Worm (Caenorhabditis elegans) whole organism, L4/young adult: Measurements from ENCODE around the gene brd-1.

Experiments
- W03F9.2 ChIP-seq: fragments of 150-350 bp; optimal IDR thresholded peaks from 2 replicates; lab custom pipeline; 2014; ENCODE audit warnings: missing biosample characterization, missing genetic modification characterization
- dao-5 ChIP-seq: sonication (generic microtip); optimal IDR thresholded peaks from 2 replicates; lab custom pipeline; 2016; ENCODE audit warnings: missing genotype, missing genetic modification characterization, moderate library complexity, missing compliant biosample characterization
- him-1 ChIP-seq: sonication (generic microtip); optimal IDR thresholded peaks from 2 replicates; lab custom pipeline; 2016; ENCODE audit warnings: missing genotype, missing genetic modification reagents, missing genetic modification characterization, missing compliant biosample characterization

DNA sequence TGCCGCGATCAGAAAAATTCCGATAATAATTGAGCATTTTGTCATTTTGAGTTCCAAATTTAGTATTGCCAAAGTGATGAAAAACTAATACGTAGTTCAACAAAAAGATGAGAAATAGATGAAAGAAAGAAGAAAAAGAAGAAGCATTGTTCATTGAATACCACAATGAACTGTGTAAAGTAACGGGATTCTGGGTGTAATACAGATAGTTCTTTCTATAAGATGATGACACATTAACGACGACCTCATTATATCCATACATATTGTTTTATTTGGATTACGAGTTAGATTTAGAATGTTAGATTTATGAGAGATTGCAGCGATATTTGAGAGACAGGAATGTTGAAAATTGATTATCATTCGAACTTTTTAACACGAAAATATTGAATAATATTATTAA is 2.3 kb upstream of the brd-1 start, which contains the start of gene K04C2.5:
- TF ChIP-seq W03F9.2 (tag; lab: Kevin White, UChicago) (no peak), dao-5 (tag; lab: Kevin White, UChicago) (no peak), him-1 (no peak)
